Worm (Caenorhabditis elegans) whole organism, L1 larva: ENCODE measurements around the gene rig-6.
A peak's percentile ranks its signal among the peaks of the same experiment; 100 is the strongest.
"Not testable (repeated sequence)": the region's sequence is repeated elsewhere in the genome, so short reads cannot be mapped to it uniquely, and the experiment has no call there.

Experiments
- C16A3.4 ChIP-seq: fragments of 150-350 bp; optimal IDR thresholded peaks from 2 replicates; lab custom pipeline; 2014; ENCODE audit warnings: missing biosample characterization, missing genetic modification characterization
- Y116A8C.19 ChIP-seq: sonication (generic microtip); optimal IDR thresholded peaks from 2 replicates; lab custom pipeline; 2016; ENCODE audit warnings: missing compliant biosample characterization, missing genetic modification characterization, borderline replicate concordance
- aha-1 ChIP-seq: fragments of 150-350 bp; optimal IDR thresholded peaks from 2 replicates; lab custom pipeline; 2014; ENCODE audit warnings: missing biosample characterization, missing genetic modification characterization
- alr-1 ChIP-seq: fragments of 200-800 bp; sonication (Bioruptor generic); optimal IDR thresholded peaks from 2 replicates; lab custom pipeline; 2018; ENCODE audit warnings: borderline replicate concordance, mild to moderate bottlenecking, missing genetic modification characterization, missing compliant biosample characterization
- aly-2 ChIP-seq: fragments of 150-350 bp; optimal IDR thresholded peaks from 2 replicates; lab custom pipeline; 2014; ENCODE audit warnings: missing biosample characterization, missing genetic modification characterization
- ama-1 ChIP-seq: fragments of 150-350 bp; optimal IDR thresholded peaks from 2 replicates; lab custom pipeline; 2014
- blmp-1 ChIP-seq: fragments of 150-350 bp; optimal IDR thresholded peaks from 2 replicates; lab custom pipeline; 2014; ENCODE audit warnings: missing biosample characterization, missing genetic modification characterization
- ceh-88 ChIP-seq: fragments of 200-800 bp; sonication (Bioruptor generic); IDR thresholded peaks from 2 replicates; pipeline ENCODE4 v1.3.6; 2022; ENCODE audit warnings: missing genetic modification characterization, missing compliant biosample characterization
- ceh-90 ChIP-seq: sonication (generic microtip); optimal IDR thresholded peaks from 2 replicates; lab custom pipeline; 2016; ENCODE audit warnings: missing genetic modification characterization, missing compliant biosample characterization
- dpl-1 ChIP-seq, 3 experiments: fragments of 150-350 bp in 2 of 3; sonication (generic microtip) in 1 of 3; optimal IDR thresholded peaks; 2 replicates each; lab custom pipeline; 2014 to 2017; ENCODE audit warnings: missing biosample characterization in 3 of 3, missing genetic modification characterization in 3 of 3, missing genetic modification reagents in 3 of 3
- dsc-1 ChIP-seq: sonication (generic microtip); optimal IDR thresholded peaks from 2 replicates; lab custom pipeline; 2016; ENCODE audit warnings: mild to moderate bottlenecking, missing genetic modification characterization, missing compliant biosample characterization
- efl-1 ChIP-seq, 4 experiments: fragments of 150-350 bp; optimal IDR thresholded peaks in 3 of 4; peaks in 1 of 4; 1 replicate in 1 of 4; 2 replicates in 3 of 4; lab custom pipeline; 2014; ENCODE audit warnings: missing biosample characterization in 2 of 4, missing genetic modification characterization in 2 of 4, missing genetic modification reagents in 2 of 4
- efl-3 ChIP-seq: fragments of 200-800 bp; sonication (Bioruptor generic); optimal IDR thresholded peaks from 2 replicates; lab custom pipeline; 2018; ENCODE audit warnings: mild to moderate bottlenecking, missing genetic modification characterization, missing compliant biosample characterization
- egl-27 ChIP-seq, 2 experiments: fragments of 150-350 bp in 1 of 2; sonication (generic microtip); optimal IDR thresholded peaks; 3 replicates each; lab custom pipeline; 2017 to 2018; ENCODE audit warnings: missing biosample characterization in 2 of 2, missing genetic modification characterization in 2 of 2, missing genetic modification reagents in 2 of 2
- fkh-8 ChIP-seq: sonication (generic microtip); optimal IDR thresholded peaks from 2 replicates; lab custom pipeline; 2016; ENCODE audit warnings: mild to moderate bottlenecking, missing genetic modification characterization, missing compliant biosample characterization
- hlh-4 ChIP-seq: sonication (generic microtip); optimal IDR thresholded peaks from 2 replicates; lab custom pipeline; 2016; ENCODE audit warnings: mild to moderate bottlenecking, missing genetic modification characterization, missing compliant biosample characterization
- hpl-2 ChIP-seq: fragments of 150-350 bp; optimal IDR thresholded peaks from 2 replicates; lab custom pipeline; 2014; ENCODE audit warnings: missing biosample characterization, missing genetic modification reagents, missing genetic modification characterization
- irx-1 ChIP-seq: sonication (generic microtip); optimal IDR thresholded peaks from 2 replicates; lab custom pipeline; 2016; ENCODE audit warnings: missing genetic modification characterization, missing compliant biosample characterization
- jun-1 ChIP-seq: fragments of 150-350 bp; optimal IDR thresholded peaks from 2 replicates; lab custom pipeline; 2014; ENCODE audit warnings: missing biosample characterization, missing genetic modification reagents, missing genetic modification characterization
- lin-14 ChIP-seq: fragments of 200-800 bp; sonication (Bioruptor generic); optimal IDR thresholded peaks from 2 replicates; lab custom pipeline; 2018; ENCODE audit warnings: mild to moderate bottlenecking, missing genetic modification characterization, moderate library complexity, missing compliant biosample characterization
- lin-35 ChIP-seq, 2 experiments: fragments of 150-350 bp; optimal IDR thresholded peaks; 2 replicates each; lab custom pipeline; 2014; ENCODE audit warnings: missing biosample characterization in 2 of 2, missing genetic modification characterization in 2 of 2, missing genetic modification reagents in 2 of 2
- lir-3 ChIP-seq: sonication (generic microtip); optimal IDR thresholded peaks from 2 replicates; lab custom pipeline; 2016; ENCODE audit warnings: mild to moderate bottlenecking, missing genetic modification characterization, moderate library complexity, missing compliant biosample characterization; ENCODE audit not compliant: poor library complexity
- lsy-2 ChIP-seq, 2 experiments: fragments of 150-350 bp; optimal IDR thresholded peaks; 2 replicates each; lab custom pipeline; 2014; ENCODE audit warnings: missing biosample characterization in 2 of 2, missing genetic modification characterization in 2 of 2
- mab-9 ChIP-seq: fragments of 200-800 bp; sonication (Bioruptor generic); IDR thresholded peaks from 2 replicates; pipeline ENCODE4 v1.3.6; 2022; ENCODE audit warnings: missing genetic modification reagents, missing genetic modification characterization, missing compliant biosample characterization
- nhr-19 ChIP-seq: fragments of 200-800 bp; sonication (Bioruptor generic); conservative IDR thresholded peaks from 2 replicates; pipeline ENCODE4 v1.3.6; 2022; ENCODE audit warnings: missing genetic modification characterization, missing compliant biosample characterization
- nhr-20 ChIP-seq: sonication (generic microtip); optimal IDR thresholded peaks from 2 replicates; lab custom pipeline; 2016; ENCODE audit warnings: mild to moderate bottlenecking, missing genetic modification characterization, missing compliant biosample characterization
- nhr-28 ChIP-seq: fragments of 150-350 bp; optimal IDR thresholded peaks from 2 replicates; lab custom pipeline; 2014; ENCODE audit warnings: missing biosample characterization, missing genetic modification characterization
- nhr-47 ChIP-seq: sonication (generic microtip); optimal IDR thresholded peaks from 2 replicates; lab custom pipeline; 2016; ENCODE audit warnings: mild to moderate bottlenecking, missing genetic modification characterization, moderate library complexity, missing compliant biosample characterization
- nhr-71 ChIP-seq: sonication (generic microtip); optimal IDR thresholded peaks from 2 replicates; lab custom pipeline; 2016; ENCODE audit warnings: mild to moderate bottlenecking, missing genetic modification characterization, moderate library complexity, missing compliant biosample characterization
- nhr-76 ChIP-seq: sonication (generic microtip); optimal IDR thresholded peaks from 2 replicates; lab custom pipeline; 2017; ENCODE audit warnings: missing biosample characterization, missing genetic modification characterization
- nhr-77 ChIP-seq: fragments of 150-350 bp; optimal IDR thresholded peaks from 2 replicates; lab custom pipeline; 2014; ENCODE audit warnings: missing biosample characterization, missing genetic modification characterization
- nhr-90 ChIP-seq: sonication (generic microtip); optimal IDR thresholded peaks from 2 replicates; lab custom pipeline; 2016; ENCODE audit warnings: mild to moderate bottlenecking, missing genetic modification characterization, missing compliant biosample characterization; ENCODE audit not compliant: poor library complexity
- pax-3 ChIP-seq: fragments of 200-800 bp; sonication (Bioruptor generic); optimal IDR thresholded peaks from 2 replicates; lab custom pipeline; 2018; ENCODE audit warnings: mild to moderate bottlenecking, missing genetic modification characterization, moderate library complexity, missing compliant biosample characterization
- skn-1 ChIP-seq: fragments of 150-350 bp; optimal IDR thresholded peaks from 2 replicates; lab custom pipeline; 2014; ENCODE audit warnings: missing biosample characterization, missing genetic modification characterization
- snu-23 ChIP-seq: sonication (generic microtip); optimal IDR thresholded peaks from 2 replicates; lab custom pipeline; 2016; ENCODE audit warnings: missing genetic modification characterization, missing compliant biosample characterization
- tbx-2 ChIP-seq: sonication (generic microtip); optimal IDR thresholded peaks from 2 replicates; lab custom pipeline; 2016; ENCODE audit warnings: missing genetic modification characterization, missing compliant biosample characterization
- tlp-1 ChIP-seq: fragments of 150-350 bp; optimal IDR thresholded peaks from 2 replicates; lab custom pipeline; 2014; ENCODE audit warnings: missing biosample characterization, missing genetic modification characterization
- unc-30 ChIP-seq: sonication (generic microtip); optimal IDR thresholded peaks from 2 replicates; lab custom pipeline; 2017; ENCODE audit warnings: missing biosample characterization, missing genetic modification characterization
- unc-98 ChIP-seq: fragments of 200-800 bp; sonication (Bioruptor generic); IDR thresholded peaks from 2 replicates; pipeline ENCODE4 v1.3.6; 2022; ENCODE audit warnings: missing genetic modification characterization, missing compliant biosample characterization
- xbp-1 ChIP-seq: sonication (generic microtip); optimal IDR thresholded peaks from 2 replicates; lab custom pipeline; 2016; ENCODE audit warnings: missing genetic modification characterization, missing compliant biosample characterization
- zag-1 ChIP-seq: fragments of 150-350 bp; optimal IDR thresholded peaks from 2 replicates; lab custom pipeline; 2014; ENCODE audit warnings: missing biosample characterization, missing genetic modification characterization
- ztf-4 ChIP-seq: fragments of 150-350 bp; optimal IDR thresholded peaks from 2 replicates; lab custom pipeline; 2014; ENCODE audit warnings: missing biosample characterization, missing genetic modification characterization

rig-6 gene

ce11 chrII:4849885-4850284 lies 38.0 kb upstream of the rig-6 start, which contains the start of gene T23B7.3:
Gene T23B7.3, plus strand, starts transcription at chrII:4850185.
- TF ChIP-seq efl-1 (optimal IDR thresholded peaks at IDR 0.05; lab: Kevin White, UChicago) (no peak), efl-1 (GFP tag; optimal IDR thresholded peaks at IDR 0.05 in 1 of 2; lab: Kevin White, UChicago) (no peak), nhr-20 (no peak), nhr-71 (peak; percentile 29), nhr-47 (tag; lab: Kevin White, UChicago) (no peak), nhr-28 (tag; lab: Kevin White, UChicago) (no peak), ztf-4 (tag; lab: Kevin White, UChicago) (no peak), fkh-8 (peak; percentile 25), lir-3 (tag; lab: Kevin White, UChicago) (no peak), Y116A8C.19 (no peak), nhr-19 (GFP tag; lab: Robert Waterston, UW) (no peak), hpl-2 (GFP tag; lab: Kevin White, UChicago) (no peak)

- not testable (repeated sequence) for TF ChIP-seq nhr-77; lin-14; dpl-1 (GFP tag; optimal IDR thresholded peaks at IDR 0.05; lab: Kevin White, UChicago)
Measured at ce11 chrII:4842143-4842658, 30.3 kb upstream of the rig-6 start, which contains the start of the genes T23B7.2 and nspd-4. Gene T23B7.2, minus strand, starts transcription at chrII:4842243. Gene nspd-4, plus strand, starts transcription at chrII:4842608.

ce11 chrII:4837659-4838058 lies 25.8 kb upstream of the rig-6 start, which contains the start of gene C33F10.12:
Gene C33F10.12, minus strand, starts transcription at chrII:4837759.
- no peak for TF ChIP-seq hpl-2 (GFP tag; lab: Kevin White, UChicago)
- TF ChIP-seq nhr-76 (tag; lab: Kevin White, UChicago) = no peak
- TF ChIP-seq xbp-1 (tag; lab: Kevin White, UChicago) = no peak
- no peak for TF ChIP-seq unc-30 (tag; lab: Kevin White, UChicago)
- no peak for TF ChIP-seq lin-35 (GFP tag; optimal IDR thresholded peaks at IDR 0.05; lab: Kevin White, UChicago)
- TF ChIP-seq alr-1 = no peak
- no peak for TF ChIP-seq egl-27 (tag; optimal IDR thresholded peaks at IDR 0.05; lab: Kevin White, UChicago)

- no peak for TF ChIP-seq dsc-1
- TF ChIP-seq nhr-47 (tag; lab: Kevin White, UChicago) = no peak
- no peak for TF ChIP-seq mab-9 (GFP tag; lab: Robert Waterston, UW)
- no peak for TF ChIP-seq C16A3.4 (tag; lab: Kevin White, UChicago)
- TF ChIP-seq aha-1 = no peak
- no peak for TF ChIP-seq alr-1
- TF ChIP-seq tlp-1 (tag; lab: Kevin White, UChicago) = no peak
- no peak for TF ChIP-seq unc-98 (GFP tag; lab: Robert Waterston, UW)
- TF ChIP-seq blmp-1 = no peak
- TF ChIP-seq nhr-20 = no peak
- TF ChIP-seq ceh-88 (GFP tag; lab: Robert Waterston, UW) = no peak
- TF ChIP-seq, all 84 proteins: peak for 0
Measured at ce11 chrII:4834761-4835160, 22.9 kb upstream of the rig-6 start, which contains the start of the genes C33F10.11 and C33F10.1. Gene C33F10.11, minus strand, starts transcription at chrII:4834861. Gene C33F10.1, plus strand, starts transcription at chrII:4835023.

- TF ChIP-seq ceh-88 (GFP tag; lab: Robert Waterston, UW) (no peak), ama-1 (lab: Kevin White, UChicago) (no peak), egl-27 (tag; optimal IDR thresholded peaks at IDR 0.05; lab: Kevin White, UChicago) (no peak), ceh-90 (tag; lab: Kevin White, UChicago) (no peak), nhr-77 (no peak), lsy-2 (tag; optimal IDR thresholded peaks at IDR 0.05; lab: Kevin White, UChicago) (peak; percentile 70 to 82), aly-2 (no peak), efl-3 (no peak), hlh-4 (no peak), skn-1 (tag; lab: Kevin White, UChicago) (no peak), pax-3 (tag; lab: Kevin White, UChicago) (no peak), snu-23 (GFP tag; lab: Kevin White, UChicago) (no peak), zag-1 (tag; lab: Kevin White, UChicago) (no peak), efl-1 (optimal IDR thresholded peaks at IDR 0.05; lab: Kevin White, UChicago) (peak; percentile 96 to 97), efl-1 (GFP tag; optimal IDR thresholded peaks at IDR 0.05 in 1 of 2; lab: Kevin White, UChicago) (peak; percentile 97 to 99), jun-1 (tag; lab: Kevin White, UChicago) (no peak), nhr-20 (peak; percentile 58), blmp-1 (peak; percentile 51), tbx-2 (tag; lab: Kevin White, UChicago) (peak; percentile 62), irx-1 (tag; lab: Kevin White, UChicago) (peak; percentile 37), nhr-28 (tag; lab: Kevin White, UChicago) (no peak), nhr-90 (tag; lab: Kevin White, UChicago) (peak; percentile 46)
Measured at ce11 chrII:4827734-4828609, 16.1 kb upstream of the rig-6 start, which contains the start of the genes fbxb-88 and tbck-1. Gene fbxb-88, minus strand, starts transcription at chrII:4827884. Gene tbck-1, plus strand, starts transcription at chrII:4828559.
